Worm (Caenorhabditis elegans) whole organism, late embryonic: ENCODE measurements around the gene C28D4.4.

Experiments
- C08G9.2 ChIP-seq: sonication (generic microtip); optimal IDR thresholded peaks from 2 replicates; lab custom pipeline; 2016; ENCODE audit warnings: mild to moderate bottlenecking, missing genetic modification characterization, moderate library complexity, missing compliant biosample characterization
- K02D7.2 ChIP-seq: sonication (generic microtip); optimal IDR thresholded peaks from 2 replicates; lab custom pipeline; 2017; ENCODE audit warnings: mild to moderate bottlenecking, missing genetic modification characterization, missing compliant biosample characterization
- K09A11.1 ChIP-seq: sonication (generic microtip); optimal IDR thresholded peaks from 2 replicates; lab custom pipeline; 2017; ENCODE audit warnings: antibody characterized with exemption, mild to moderate bottlenecking, missing genetic modification characterization, missing compliant biosample characterization; ENCODE audit not compliant: insufficient read depth
- Y22D7AL.16 ChIP-seq: sonication (generic microtip); optimal IDR thresholded peaks from 2 replicates; lab custom pipeline; 2016; ENCODE audit warnings: missing genetic modification characterization, missing compliant biosample characterization
- ahr-1 ChIP-seq: sonication (generic microtip); optimal IDR thresholded peaks from 2 replicates; lab custom pipeline; 2016; ENCODE audit warnings: missing genetic modification characterization, missing compliant biosample characterization
- ceh-22 ChIP-seq: sonication (generic microtip); optimal IDR thresholded peaks from 2 replicates; lab custom pipeline; 2017; ENCODE audit warnings: missing biosample characterization, missing genetic modification characterization
- ceh-24 ChIP-seq: sonication (generic microtip); optimal IDR thresholded peaks from 2 replicates; lab custom pipeline; 2016; ENCODE audit warnings: mild to moderate bottlenecking, missing genetic modification characterization, missing compliant biosample characterization
- ceh-30 ChIP-seq: fragments of 150-350 bp; optimal IDR thresholded peaks from 2 replicates; lab custom pipeline; 2014; ENCODE audit warnings: missing biosample characterization, missing genetic modification characterization
- ceh-31 ChIP-seq: sonication (generic microtip); optimal IDR thresholded peaks from 2 replicates; lab custom pipeline; 2016; ENCODE audit warnings: missing genetic modification characterization, missing compliant biosample characterization
- ceh-34 ChIP-seq: sonication (generic microtip); optimal IDR thresholded peaks from 2 replicates; lab custom pipeline; 2016; ENCODE audit warnings: mild to moderate bottlenecking, missing genetic modification characterization, missing compliant biosample characterization
- ceh-45 ChIP-seq: fragments of 200-800 bp; sonication (Bioruptor generic); IDR thresholded peaks from 2 replicates; pipeline ENCODE4 v1.3.6; 2022; ENCODE audit warnings: missing genetic modification reagents, missing genetic modification characterization, missing compliant biosample characterization
- ceh-48 ChIP-seq: sonication (generic microtip); optimal IDR thresholded peaks from 2 replicates; lab custom pipeline; 2016; ENCODE audit warnings: missing genetic modification characterization, inconsistent platforms, missing compliant biosample characterization
- che-1 ChIP-seq: sonication (generic microtip); optimal IDR thresholded peaks from 2 replicates; lab custom pipeline; 2016; ENCODE audit warnings: mild to moderate bottlenecking, missing genetic modification characterization, missing compliant biosample characterization
- dve-1 ChIP-seq: sonication (generic microtip); optimal IDR thresholded peaks from 2 replicates; lab custom pipeline; 2017; ENCODE audit warnings: antibody characterized with exemption, mild to moderate bottlenecking, missing genetic modification characterization, missing compliant biosample characterization
- fax-1 ChIP-seq: sonication (generic microtip); optimal IDR thresholded peaks from 2 replicates; lab custom pipeline; 2016; ENCODE audit warnings: missing genotype, missing genetic modification characterization, missing compliant biosample characterization
- hlh-13 ChIP-seq: fragments of 200-800 bp; sonication (Bioruptor generic); optimal IDR thresholded peaks from 2 replicates; lab custom pipeline; 2018; ENCODE audit warnings: mild to moderate bottlenecking, missing genetic modification characterization, missing compliant biosample characterization
- hlh-15 ChIP-seq: sonication (generic microtip); optimal IDR thresholded peaks from 2 replicates; lab custom pipeline; 2016; ENCODE audit warnings: missing genetic modification characterization, missing compliant biosample characterization
- hlh-6 ChIP-seq: sonication (generic microtip); optimal IDR thresholded peaks from 2 replicates; lab custom pipeline; 2016; ENCODE audit warnings: missing genotype, missing genetic modification characterization, missing compliant biosample characterization
- lin-11 ChIP-seq: fragments of 200-800 bp; sonication (Bioruptor generic); optimal IDR thresholded peaks from 2 replicates; lab custom pipeline; 2018; ENCODE audit warnings: mild to moderate bottlenecking, missing genetic modification characterization, missing compliant biosample characterization
- madf-2 ChIP-seq: sonication (generic microtip); optimal IDR thresholded peaks from 2 replicates; lab custom pipeline; 2017; ENCODE audit warnings: missing genetic modification characterization, missing compliant biosample characterization
- mec-3 ChIP-seq: sonication (generic microtip); optimal IDR thresholded peaks from 2 replicates; lab custom pipeline; 2016; ENCODE audit warnings: borderline replicate concordance, missing genetic modification characterization, missing compliant biosample characterization
- nhr-11 ChIP-seq: fragments of 150-350 bp; optimal IDR thresholded peaks from 2 replicates; lab custom pipeline; 2014; ENCODE audit warnings: missing biosample characterization, missing genetic modification characterization
- odd-2 ChIP-seq: sonication (generic microtip); optimal IDR thresholded peaks from 2 replicates; lab custom pipeline; 2017; ENCODE audit warnings: antibody characterized with exemption, mild to moderate bottlenecking, missing genetic modification characterization, missing compliant biosample characterization
- pag-3 ChIP-seq: sonication (generic microtip); optimal IDR thresholded peaks from 2 replicates; lab custom pipeline; 2016; ENCODE audit warnings: missing compliant biosample characterization, missing genetic modification characterization, borderline replicate concordance
- pat-9 ChIP-seq: fragments of 200-800 bp; sonication (Bioruptor generic); optimal IDR thresholded peaks from 2 replicates; lab custom pipeline; 2018; ENCODE audit warnings: mild to moderate bottlenecking, missing genetic modification characterization, moderate library complexity, missing compliant biosample characterization
- pax-1 ChIP-seq: fragments of 150-350 bp; optimal IDR thresholded peaks from 2 replicates; lab custom pipeline; 2014; ENCODE audit warnings: missing biosample characterization, missing genetic modification characterization
- pqm-1 ChIP-seq: sonication (generic microtip); optimal IDR thresholded peaks from 2 replicates; lab custom pipeline; 2016; ENCODE audit warnings: missing genetic modification characterization, missing compliant biosample characterization
- pros-1 ChIP-seq: fragments of 150-350 bp; optimal IDR thresholded peaks from 2 replicates; lab custom pipeline; 2014; ENCODE audit warnings: missing biosample characterization, missing genetic modification reagents, missing genetic modification characterization
- ref-2 ChIP-seq: sonication (generic microtip); optimal IDR thresholded peaks from 2 replicates; lab custom pipeline; 2016; ENCODE audit warnings: missing genetic modification characterization, missing compliant biosample characterization
- sdc-2 ChIP-seq: sonication (generic microtip); optimal IDR thresholded peaks from 2 replicates; lab custom pipeline; 2016; ENCODE audit warnings: missing genotype, missing genetic modification characterization, missing compliant biosample characterization
- sox-4 ChIP-seq: sonication (generic microtip); optimal IDR thresholded peaks from 2 replicates; lab custom pipeline; 2017; ENCODE audit warnings: mild to moderate bottlenecking, missing genetic modification characterization, inconsistent platforms, missing compliant biosample characterization
- tbx-2 ChIP-seq: sonication (generic microtip); optimal IDR thresholded peaks from 2 replicates; lab custom pipeline; 2016; ENCODE audit warnings: missing genetic modification characterization, missing compliant biosample characterization
- ttx-3 ChIP-seq: sonication (generic microtip); optimal IDR thresholded peaks from 2 replicates; lab custom pipeline; 2016; ENCODE audit warnings: missing genetic modification reagents, missing genetic modification characterization, missing compliant biosample characterization
- unc-3 ChIP-seq, 2 experiments: fragments of 200-800 bp in 1 of 2; sonication (Bioruptor generic) in 1 of 2; sonication (generic microtip) in 1 of 2; conservative IDR thresholded peaks in 1 of 2; optimal IDR thresholded peaks in 1 of 2; 2 replicates each; pipeline versions ENCODE4 v1.3.6 to Lab custom; 2016 to 2022; ENCODE audit warnings: missing compliant biosample characterization in 2 of 2, missing genetic modification characterization in 2 of 2, missing genetic modification reagents in 1 of 2
- unc-42 ChIP-seq: sonication (generic microtip); optimal IDR thresholded peaks from 2 replicates; lab custom pipeline; 2016; ENCODE audit warnings: missing genotype, missing genetic modification characterization, missing compliant biosample characterization
- unc-55 ChIP-seq: sonication (generic microtip); optimal IDR thresholded peaks from 2 replicates; lab custom pipeline; 2017; ENCODE audit warnings: missing biosample characterization, missing genetic modification reagents, missing genetic modification characterization
- unc-86 ChIP-seq: sonication (generic microtip); optimal IDR thresholded peaks from 2 replicates; lab custom pipeline; 2016; ENCODE audit warnings: missing genetic modification characterization, missing compliant biosample characterization
- zip-5 ChIP-seq: sonication (generic microtip); optimal IDR thresholded peaks from 2 replicates; lab custom pipeline; 2016; ENCODE audit warnings: missing genetic modification characterization, missing compliant biosample characterization
- ztf-16 ChIP-seq: sonication (generic microtip); optimal IDR thresholded peaks from 2 replicates; lab custom pipeline; 2017; ENCODE audit warnings: missing genetic modification characterization, missing compliant biosample characterization

The C28D4.4 gene

ce11 chrIV:9714264-9714663, 30.5 kb downstream of the C28D4.4 start:
- TF ChIP-seq zip-5 (no peak), ahr-1 (no peak), pros-1 (tag; lab: Kevin White, UChicago) (no peak), mec-3 (no peak), Y22D7AL.16 (no peak), odd-2 (tag; lab: Kevin White, UChicago) (no peak), tbx-2 (tag; lab: Kevin White, UChicago) (no peak), fax-1 (tag; lab: Kevin White, UChicago) (no peak), unc-42 (tag; lab: Kevin White, UChicago) (no peak), unc-86 (tag; lab: Kevin White, UChicago) (no peak), hlh-6 (tag; lab: Kevin White, UChicago) (no peak), ttx-3 (tag; lab: Kevin White, UChicago) (no peak), ceh-24 (tag; lab: Kevin White, UChicago) (no peak), sdc-2 (no peak), pqm-1 (no peak), pax-1 (no peak), unc-3 (GFP tag; conservative IDR thresholded peaks at IDR 0.05; lab: Robert Waterston, UW) (no peak), unc-3 (tag; optimal IDR thresholded peaks at IDR 0.05; lab: Kevin White, UChicago) (no peak), lin-11 (tag; lab: Kevin White, UChicago) (no peak), ref-2 (tag; lab: Kevin White, UChicago) (no peak), ztf-16 (tag; lab: Kevin White, UChicago) (no peak)

- TF ChIP-seq Y22D7AL.16 (no peak), unc-3 (GFP tag; conservative IDR thresholded peaks at IDR 0.05; lab: Robert Waterston, UW) (no peak), unc-3 (tag; optimal IDR thresholded peaks at IDR 0.05; lab: Kevin White, UChicago) (no peak), hlh-15 (tag; lab: Kevin White, UChicago) (no peak), unc-86 (tag; lab: Kevin White, UChicago) (no peak), unc-55 (GFP tag; lab: Kevin White, UChicago) (no peak), K09A11.1 (tag; lab: Kevin White, UChicago) (no peak), pat-9 (tag; lab: Kevin White, UChicago) (no peak), ceh-48 (tag; lab: Kevin White, UChicago) (no peak), hlh-13 (GFP tag; lab: Kevin White, UChicago) (no peak)
These were observed 32.0 kb downstream of the C28D4.4 start, which contains the start of gene K01H12.4 for ce11 chrIV:9712782-9713181. Gene K01H12.4 (plus strand): TSS chrIV:9713082.

- TF ChIP-seq ceh-30 (tag; lab: Kevin White, UChicago), result no peak
- no peak for TF ChIP-seq pag-3 (tag; lab: Kevin White, UChicago)
- TF ChIP-seq pros-1 (tag; lab: Kevin White, UChicago), result no peak
- no peak for TF ChIP-seq sox-4 (tag; lab: Kevin White, UChicago)
- TF ChIP-seq Y22D7AL.16, result no peak
- no peak for TF ChIP-seq madf-2 (tag; lab: Kevin White, UChicago)
- no peak for TF ChIP-seq che-1 (tag; lab: Kevin White, UChicago)
- TF ChIP-seq ceh-34 (tag; lab: Kevin White, UChicago), result no peak
- TF ChIP-seq ceh-31 (tag; lab: Kevin White, UChicago), result no peak
- TF ChIP-seq unc-3 (GFP tag; conservative IDR thresholded peaks at IDR 0.05; lab: Robert Waterston, UW), result no peak
- no peak for TF ChIP-seq unc-3 (tag; optimal IDR thresholded peaks at IDR 0.05; lab: Kevin White, UChicago)
- TF ChIP-seq tbx-2 (tag; lab: Kevin White, UChicago), result no peak
- TF ChIP-seq, all 69 proteins: peak for 0
These were observed 34.9 kb downstream of the C28D4.4 start, which contains the start of gene nhr-38 for ce11 chrIV:9709887-9710286. Gene nhr-38 (plus strand): TSS chrIV:9710187.

ce11 chrIV:9709205-9709604, 35.6 kb downstream of the C28D4.4 start, which contains the start of gene ant-1.3:
Gene ant-1.3 (minus strand): TSS chrIV:9709305.
- TF ChIP-seq K02D7.2 (tag; lab: Kevin White, UChicago), result no peak
- TF ChIP-seq nhr-11 (tag; lab: Kevin White, UChicago), result no peak
- TF ChIP-seq ceh-22, result no peak
- TF ChIP-seq unc-42 (tag; lab: Kevin White, UChicago), result no peak
- TF ChIP-seq dve-1 (tag; lab: Kevin White, UChicago), result no peak
- TF ChIP-seq zip-5, result no peak
- no peak for TF ChIP-seq sdc-2
- no peak for TF ChIP-seq pax-1
- no peak for TF ChIP-seq lin-11 (tag; lab: Kevin White, UChicago)
- TF ChIP-seq tbx-2 (tag; lab: Kevin White, UChicago), result no peak
- no peak for TF ChIP-seq C08G9.2 (tag; lab: Kevin White, UChicago)
- TF ChIP-seq ceh-45 (GFP tag; lab: Robert Waterston, UW), result no peak
